Worm (Caenorhabditis elegans) whole organism, L1 larva: Measurements from ENCODE around the gene B0244.7.

ENCODE experiments used
- C04F5.9 ChIP-seq: sonication (generic microtip); optimal IDR thresholded peaks from 2 replicates; lab custom pipeline; 2016; ENCODE audit warnings: missing genetic modification characterization, missing compliant biosample characterization
- C16A3.4 ChIP-seq: fragments of 150-350 bp; optimal IDR thresholded peaks from 2 replicates; lab custom pipeline; 2014; ENCODE audit warnings: missing biosample characterization, missing genetic modification characterization
- Y116A8C.19 ChIP-seq: sonication (generic microtip); optimal IDR thresholded peaks from 2 replicates; lab custom pipeline; 2016; ENCODE audit warnings: missing compliant biosample characterization, missing genetic modification characterization, borderline replicate concordance
- aha-1 ChIP-seq: fragments of 150-350 bp; optimal IDR thresholded peaks from 2 replicates; lab custom pipeline; 2014; ENCODE audit warnings: missing biosample characterization, missing genetic modification characterization
- alr-1 ChIP-seq: fragments of 200-800 bp; sonication (Bioruptor generic); optimal IDR thresholded peaks from 2 replicates; lab custom pipeline; 2018; ENCODE audit warnings: borderline replicate concordance, mild to moderate bottlenecking, missing genetic modification characterization, missing compliant biosample characterization
- aly-2 ChIP-seq: fragments of 150-350 bp; optimal IDR thresholded peaks from 2 replicates; lab custom pipeline; 2014; ENCODE audit warnings: missing biosample characterization, missing genetic modification characterization
- blmp-1 ChIP-seq: fragments of 150-350 bp; optimal IDR thresholded peaks from 2 replicates; lab custom pipeline; 2014; ENCODE audit warnings: missing biosample characterization, missing genetic modification characterization
- ceh-82 ChIP-seq, 3 experiments: fragments of 150-350 bp in 1 of 3; sonication (generic microtip) in 2 of 3; optimal IDR thresholded peaks; 2 replicates each; lab custom pipeline; 2014 to 2017; ENCODE audit warnings: missing biosample characterization in 3 of 3, missing genetic modification characterization in 3 of 3
- ceh-90 ChIP-seq: sonication (generic microtip); optimal IDR thresholded peaks from 2 replicates; lab custom pipeline; 2016; ENCODE audit warnings: missing genetic modification characterization, missing compliant biosample characterization
- dpl-1 ChIP-seq, 3 experiments: fragments of 150-350 bp in 2 of 3; sonication (generic microtip) in 1 of 3; optimal IDR thresholded peaks; 2 replicates each; lab custom pipeline; 2014 to 2017; ENCODE audit warnings: missing biosample characterization in 3 of 3, missing genetic modification characterization in 3 of 3, missing genetic modification reagents in 3 of 3
- efl-1 ChIP-seq, 4 experiments: fragments of 150-350 bp; optimal IDR thresholded peaks in 3 of 4; peaks in 1 of 4; 1 replicate in 1 of 4; 2 replicates in 3 of 4; lab custom pipeline; 2014; ENCODE audit warnings: missing biosample characterization in 2 of 4, missing genetic modification characterization in 2 of 4, missing genetic modification reagents in 2 of 4
- efl-3 ChIP-seq: fragments of 200-800 bp; sonication (Bioruptor generic); optimal IDR thresholded peaks from 2 replicates; lab custom pipeline; 2018; ENCODE audit warnings: mild to moderate bottlenecking, missing genetic modification characterization, missing compliant biosample characterization
- egl-27 ChIP-seq, 2 experiments: fragments of 150-350 bp in 1 of 2; sonication (generic microtip); optimal IDR thresholded peaks; 3 replicates each; lab custom pipeline; 2017 to 2018; ENCODE audit warnings: missing biosample characterization in 2 of 2, missing genetic modification characterization in 2 of 2, missing genetic modification reagents in 2 of 2
- elt-3 ChIP-seq, 6 experiments: fragments of 150-350 bp in 1 of 6; sonication (generic microtip); optimal IDR thresholded peaks; 2 replicates each; lab custom pipeline; 2017 to 2018; ENCODE audit warnings: missing biosample characterization in 6 of 6, missing genetic modification characterization in 6 of 6, inconsistent platforms in 1 of 6
- fkh-4 ChIP-seq: sonication (generic microtip); optimal IDR thresholded peaks from 2 replicates; lab custom pipeline; 2016; ENCODE audit warnings: missing compliant biosample characterization, missing genetic modification characterization, borderline replicate concordance
- fkh-8 ChIP-seq: sonication (generic microtip); optimal IDR thresholded peaks from 2 replicates; lab custom pipeline; 2016; ENCODE audit warnings: mild to moderate bottlenecking, missing genetic modification characterization, missing compliant biosample characterization
- grh-1 ChIP-seq: fragments of 200-800 bp; sonication (Bioruptor generic); IDR thresholded peaks from 2 replicates; pipeline ENCODE4 v1.3.6; 2022; ENCODE audit warnings: missing genetic modification reagents, missing genetic modification characterization, missing compliant biosample characterization
- hlh-17 ChIP-seq: fragments of 200-800 bp; sonication (Bioruptor generic); optimal IDR thresholded peaks from 2 replicates; lab custom pipeline; 2018; ENCODE audit warnings: missing genetic modification characterization, mild to moderate bottlenecking, missing compliant biosample characterization, moderate library complexity, borderline replicate concordance
- hlh-4 ChIP-seq: sonication (generic microtip); optimal IDR thresholded peaks from 2 replicates; lab custom pipeline; 2016; ENCODE audit warnings: mild to moderate bottlenecking, missing genetic modification characterization, missing compliant biosample characterization
- lin-15B ChIP-seq: fragments of 150-350 bp; sonication (generic microtip); optimal IDR thresholded peaks from 3 replicates; lab custom pipeline; 2014; ENCODE audit warnings: missing biosample characterization, missing genetic modification characterization
- lin-35 ChIP-seq, 2 experiments: fragments of 150-350 bp; optimal IDR thresholded peaks; 2 replicates each; lab custom pipeline; 2014; ENCODE audit warnings: missing biosample characterization in 2 of 2, missing genetic modification characterization in 2 of 2, missing genetic modification reagents in 2 of 2
- lir-3 ChIP-seq: sonication (generic microtip); optimal IDR thresholded peaks from 2 replicates; lab custom pipeline; 2016; ENCODE audit warnings: mild to moderate bottlenecking, missing genetic modification characterization, moderate library complexity, missing compliant biosample characterization; ENCODE audit not compliant: poor library complexity
- lsy-2 ChIP-seq, 2 experiments: fragments of 150-350 bp; optimal IDR thresholded peaks; 2 replicates each; lab custom pipeline; 2014; ENCODE audit warnings: missing biosample characterization in 2 of 2, missing genetic modification characterization in 2 of 2
- mdl-1 ChIP-seq, 2 experiments: fragments of 150-350 bp; optimal IDR thresholded peaks; 2 replicates each; lab custom pipeline; 2014 to 2017; ENCODE audit warnings: missing biosample characterization in 2 of 2, missing genetic modification characterization in 2 of 2, inconsistent platforms in 1 of 2
- mef-2 ChIP-seq: fragments of 150-350 bp; optimal IDR thresholded peaks from 2 replicates; lab custom pipeline; 2014; ENCODE audit warnings: missing biosample characterization, missing genetic modification characterization
- mep-1 ChIP-seq: fragments of 150-350 bp; optimal IDR thresholded peaks from 2 replicates; lab custom pipeline; 2014; ENCODE audit warnings: missing biosample characterization, missing genetic modification characterization
- nhr-19 ChIP-seq: fragments of 200-800 bp; sonication (Bioruptor generic); conservative IDR thresholded peaks from 2 replicates; pipeline ENCODE4 v1.3.6; 2022; ENCODE audit warnings: missing genetic modification characterization, missing compliant biosample characterization
- nhr-20 ChIP-seq: sonication (generic microtip); optimal IDR thresholded peaks from 2 replicates; lab custom pipeline; 2016; ENCODE audit warnings: mild to moderate bottlenecking, missing genetic modification characterization, missing compliant biosample characterization
- nhr-237 ChIP-seq: fragments of 150-350 bp; optimal IDR thresholded peaks from 2 replicates; lab custom pipeline; 2014; ENCODE audit warnings: missing biosample characterization, missing genetic modification characterization
- nhr-71 ChIP-seq: sonication (generic microtip); optimal IDR thresholded peaks from 2 replicates; lab custom pipeline; 2016; ENCODE audit warnings: mild to moderate bottlenecking, missing genetic modification characterization, moderate library complexity, missing compliant biosample characterization
- nhr-85 ChIP-seq: sonication (generic microtip); peaks from one replicate; lab custom pipeline; 2016; ENCODE audit warnings: missing genetic modification characterization, inconsistent platforms, missing compliant biosample characterization
- nhr-90 ChIP-seq: sonication (generic microtip); optimal IDR thresholded peaks from 2 replicates; lab custom pipeline; 2016; ENCODE audit warnings: mild to moderate bottlenecking, missing genetic modification characterization, missing compliant biosample characterization; ENCODE audit not compliant: poor library complexity
- rnt-1 ChIP-seq: sonication (generic microtip); optimal IDR thresholded peaks from 2 replicates; lab custom pipeline; 2016; ENCODE audit warnings: mild to moderate bottlenecking, missing genetic modification characterization, moderate library complexity, missing compliant biosample characterization
- snu-23 ChIP-seq: sonication (generic microtip); optimal IDR thresholded peaks from 2 replicates; lab custom pipeline; 2016; ENCODE audit warnings: missing genetic modification characterization, missing compliant biosample characterization
- sox-4 ChIP-seq: sonication (generic microtip); optimal IDR thresholded peaks from 2 replicates; lab custom pipeline; 2016; ENCODE audit warnings: missing genetic modification characterization, missing compliant biosample characterization
- sup-37 ChIP-seq: fragments of 200-800 bp; sonication (Bioruptor generic); optimal IDR thresholded peaks from 2 replicates; lab custom pipeline; 2018; ENCODE audit warnings: mild to moderate bottlenecking, missing genetic modification characterization, missing compliant biosample characterization
- unc-30 ChIP-seq: sonication (generic microtip); optimal IDR thresholded peaks from 2 replicates; lab custom pipeline; 2017; ENCODE audit warnings: missing biosample characterization, missing genetic modification characterization
- unc-86 ChIP-seq: sonication (generic microtip); optimal IDR thresholded peaks from 2 replicates; lab custom pipeline; 2016; ENCODE audit warnings: missing genetic modification characterization, missing compliant biosample characterization
- vab-15 ChIP-seq: sonication (generic microtip); optimal IDR thresholded peaks from 2 replicates; lab custom pipeline; 2017; ENCODE audit warnings: missing genotype, mild to moderate bottlenecking, missing genetic modification characterization, missing compliant biosample characterization
- zag-1 ChIP-seq: fragments of 150-350 bp; optimal IDR thresholded peaks from 2 replicates; lab custom pipeline; 2014; ENCODE audit warnings: missing biosample characterization, missing genetic modification characterization
- ztf-11 ChIP-seq, 2 experiments: sonication (generic microtip); optimal IDR thresholded peaks; 2 replicates each; lab custom pipeline; 2016 to 2017; ENCODE audit warnings: missing genetic modification characterization in 2 of 2, missing biosample characterization in 1 of 2, missing compliant biosample characterization in 1 of 2
- ztf-4 ChIP-seq: fragments of 150-350 bp; optimal IDR thresholded peaks from 2 replicates; lab custom pipeline; 2014; ENCODE audit warnings: missing biosample characterization, missing genetic modification characterization

Gene B0244.7

ce11 chrIII:5697963-5698730 is 33.2 kb upstream of the B0244.7 start, which contains the start of the genes lgg-3 and rgs-5:
lgg-3 (minus strand) TSS chrIII:5698013.
rgs-5 (plus strand) TSS chrIII:5698555.
- TF ChIP-seq unc-86 (tag; lab: Kevin White, UChicago) (no peak), aha-1 (tag; lab: Kevin White, UChicago) (no peak), mep-1 (tag; lab: Kevin White, UChicago) (peak; percentile 15), C16A3.4 (peak; percentile 27), nhr-71 (tag; lab: Kevin White, UChicago) (peak; percentile 46), sup-37 (GFP tag; lab: Kevin White, UChicago) (no peak), efl-1 (optimal IDR thresholded peaks at IDR 0.05; lab: Kevin White, UChicago) (peak; percentile 50 to 70), efl-1 (GFP tag; optimal IDR thresholded peaks at IDR 0.05 in 1 of 2; lab: Kevin White, UChicago) (peak; percentile 47 to 93), mdl-1 (tag; optimal IDR thresholded peaks at IDR 0.05; lab: Kevin White, UChicago) (peak in 1 of 2 experiments; percentile 8), lin-35 (GFP tag; optimal IDR thresholded peaks at IDR 0.05; lab: Kevin White, UChicago) (peak; percentile 10 to 70), nhr-20 (tag; lab: Kevin White, UChicago) (peak; percentile 3), fkh-8 (peak; percentile 1), ztf-11 (tag; optimal IDR thresholded peaks at IDR 0.05; lab: Kevin White, UChicago) (no peak), snu-23 (peak; percentile 30), alr-1 (tag; lab: Kevin White, UChicago) (no peak), nhr-237 (tag; lab: Kevin White, UChicago) (no peak), unc-30 (no peak), elt-3 (tag; optimal IDR thresholded peaks at IDR 0.05; lab: Kevin White, UChicago) (peak in 1 of 6 experiments; percentile 28), blmp-1 (tag; lab: Kevin White, UChicago) (peak; percentile 20), hlh-17 (GFP tag; lab: Kevin White, UChicago) (no peak), dpl-1 (GFP tag; optimal IDR thresholded peaks at IDR 0.05; lab: Kevin White, UChicago) (peak; percentile 14 to 64 (median 48)), ceh-82 (tag; optimal IDR thresholded peaks at IDR 0.05; lab: Kevin White, UChicago) (peak in 1 of 3 experiments; percentile 34), fkh-4 (tag; lab: Kevin White, UChicago) (no peak), nhr-85 (peak; percentile 17), nhr-90 (tag; lab: Kevin White, UChicago) (no peak), rnt-1 (peak; percentile 34), grh-1 (GFP tag; lab: Robert Waterston, UW) (no peak), sox-4 (tag; lab: Kevin White, UChicago) (no peak), hlh-4 (tag; lab: Kevin White, UChicago) (no peak), lsy-2 (tag; optimal IDR thresholded peaks at IDR 0.05; lab: Kevin White, UChicago) (peak; percentile 30 to 62), lin-15B (tag; lab: Kevin White, UChicago) (peak; percentile 18)

- TF ChIP-seq mep-1 (tag; lab: Kevin White, UChicago), result no peak
- no peak for TF ChIP-seq ztf-4 (tag; lab: Kevin White, UChicago)
- TF ChIP-seq unc-86 (tag; lab: Kevin White, UChicago), result no peak
- no peak for TF ChIP-seq egl-27 (tag; optimal IDR thresholded peaks at IDR 0.05; lab: Kevin White, UChicago)
- TF ChIP-seq vab-15, result no peak
- TF ChIP-seq sup-37 (GFP tag; lab: Kevin White, UChicago), result no peak
- no peak for TF ChIP-seq Y116A8C.19
- TF ChIP-seq hlh-17 (GFP tag; lab: Kevin White, UChicago), result no peak
- no peak for TF ChIP-seq C04F5.9
- no peak for TF ChIP-seq lir-3
- no peak for TF ChIP-seq efl-3
- TF ChIP-seq sox-4 (tag; lab: Kevin White, UChicago), result no peak
- no peak for TF ChIP-seq zag-1
- TF ChIP-seq aly-2 (tag; lab: Kevin White, UChicago), result no peak
- no peak for TF ChIP-seq aha-1 (tag; lab: Kevin White, UChicago)
- no peak for TF ChIP-seq mef-2 (tag; lab: Kevin White, UChicago)
- TF ChIP-seq nhr-19 (GFP tag; lab: Robert Waterston, UW), result no peak
- no peak for TF ChIP-seq ceh-90
Observed at ce11 chrIII:5701491-5701890, 29.8 kb upstream of the B0244.7 start.
